Worm (Caenorhabditis elegans) whole organism, L2 larva: ENCODE results near the gene T10G3.2.

ENCODE experiments used
- C34F6.9 ChIP-seq: fragments of 150-350 bp; optimal IDR thresholded peaks from 2 replicates; lab custom pipeline; 2014; ENCODE audit warnings: missing biosample characterization, missing genetic modification characterization
- F13H6.1 ChIP-seq: sonication (generic microtip); optimal IDR thresholded peaks from 2 replicates; lab custom pipeline; 2016; ENCODE audit warnings: missing genetic modification characterization, missing compliant biosample characterization
- Y55F3AM.14 ChIP-seq: fragments of 200-800 bp; sonication (Bioruptor generic); optimal IDR thresholded peaks from 2 replicates; lab custom pipeline; 2018; ENCODE audit warnings: mild to moderate bottlenecking, missing genetic modification characterization, missing compliant biosample characterization
- ZK546.5 ChIP-seq: sonication (generic microtip); optimal IDR thresholded peaks from 2 replicates; lab custom pipeline; 2017; ENCODE audit warnings: missing biosample characterization, missing genetic modification characterization
- alr-1 ChIP-seq: fragments of 150-350 bp; optimal IDR thresholded peaks from 2 replicates; lab custom pipeline; 2014; ENCODE audit warnings: missing biosample characterization, missing genetic modification characterization
- aly-2 ChIP-seq: fragments of 150-350 bp; optimal IDR thresholded peaks from 2 replicates; lab custom pipeline; 2014; ENCODE audit warnings: missing biosample characterization, missing genetic modification characterization
- ama-1 ChIP-seq: fragments of 150-350 bp; optimal IDR thresholded peaks from 2 replicates; lab custom pipeline; 2018; ENCODE audit warnings: inconsistent platforms
- blmp-1 ChIP-seq: sonication (generic microtip); optimal IDR thresholded peaks from 2 replicates; lab custom pipeline; 2017; ENCODE audit warnings: missing genetic modification characterization, mild to moderate bottlenecking, missing compliant biosample characterization, antibody characterized with exemption, moderate library complexity; ENCODE audit not compliant: insufficient read depth
- ceh-16 ChIP-seq: fragments of 150-350 bp; optimal IDR thresholded peaks from 2 replicates; lab custom pipeline; 2014; ENCODE audit warnings: missing biosample characterization, missing genetic modification characterization
- ceh-82 ChIP-seq: fragments of 150-350 bp; optimal IDR thresholded peaks from 2 replicates; lab custom pipeline; 2014; ENCODE audit warnings: missing biosample characterization, missing genetic modification characterization
- dmd-4 ChIP-seq: sonication (generic microtip); optimal IDR thresholded peaks from 2 replicates; lab custom pipeline; 2017; ENCODE audit warnings: missing biosample characterization, missing genetic modification characterization
- egl-27 ChIP-seq: sonication (generic microtip); optimal IDR thresholded peaks from 3 replicates; lab custom pipeline; 2017; ENCODE audit warnings: missing biosample characterization, missing genetic modification reagents, missing genetic modification characterization
- elt-1 ChIP-seq: fragments of 150-350 bp; optimal IDR thresholded peaks from 2 replicates; lab custom pipeline; 2014; ENCODE audit warnings: missing biosample characterization, missing genetic modification characterization
- elt-3 ChIP-seq: sonication (generic microtip); optimal IDR thresholded peaks from 2 replicates; lab custom pipeline; 2017; ENCODE audit warnings: missing biosample characterization, missing genetic modification characterization
- fos-1 ChIP-seq: fragments of 150-350 bp; optimal IDR thresholded peaks from 2 replicates; lab custom pipeline; 2014; ENCODE audit warnings: missing biosample characterization, missing genetic modification characterization
- lin-11 ChIP-seq: fragments of 150-350 bp; sonication (generic microtip); optimal IDR thresholded peaks from 2 replicates; lab custom pipeline; 2014; ENCODE audit warnings: missing biosample characterization, missing genetic modification characterization, inconsistent platforms, mixed read lengths
- lin-39 ChIP-seq: fragments of 150-350 bp; optimal IDR thresholded peaks from 2 replicates; lab custom pipeline; 2014; ENCODE audit warnings: missing biosample characterization, missing genetic modification reagents, missing genetic modification characterization
- mab-5 ChIP-seq: fragments of 150-350 bp; optimal IDR thresholded peaks from 2 replicates; lab custom pipeline; 2014; ENCODE audit warnings: missing biosample characterization, missing genetic modification characterization
- nhr-10 ChIP-seq: sonication (generic microtip); optimal IDR thresholded peaks from 2 replicates; lab custom pipeline; 2017; ENCODE audit warnings: missing biosample characterization, missing genetic modification characterization
- nhr-11 ChIP-seq: fragments of 150-350 bp; optimal IDR thresholded peaks from 2 replicates; lab custom pipeline; 2014; ENCODE audit warnings: missing biosample characterization, missing genetic modification characterization
- nhr-12 ChIP-seq: fragments of 150-350 bp; optimal IDR thresholded peaks from 2 replicates; lab custom pipeline; 2014; ENCODE audit warnings: missing biosample characterization, missing genetic modification characterization
- nhr-129 ChIP-seq: fragments of 150-350 bp; optimal IDR thresholded peaks from 2 replicates; lab custom pipeline; 2014; ENCODE audit warnings: missing biosample characterization, missing genetic modification characterization
- nhr-21 ChIP-seq: fragments of 150-350 bp; optimal IDR thresholded peaks from 2 replicates; lab custom pipeline; 2014; ENCODE audit warnings: missing biosample characterization, missing genetic modification characterization
- nhr-23 ChIP-seq: fragments of 150-350 bp; optimal IDR thresholded peaks from 2 replicates; lab custom pipeline; 2014; ENCODE audit warnings: missing biosample characterization, missing genetic modification reagents, missing genetic modification characterization
- nhr-237 ChIP-seq: fragments of 150-350 bp; optimal IDR thresholded peaks from 2 replicates; lab custom pipeline; 2014; ENCODE audit warnings: missing biosample characterization, missing genetic modification characterization
- nhr-25 ChIP-seq: fragments of 150-350 bp; sonication (generic microtip); optimal IDR thresholded peaks from 3 replicates; lab custom pipeline; 2014; ENCODE audit warnings: missing biosample characterization, missing genetic modification characterization
- nhr-6 ChIP-seq: fragments of 150-350 bp; optimal IDR thresholded peaks from 2 replicates; lab custom pipeline; 2014; ENCODE audit warnings: missing biosample characterization, missing genetic modification characterization
- nhr-77 ChIP-seq: fragments of 150-350 bp; optimal IDR thresholded peaks from 2 replicates; lab custom pipeline; 2014; ENCODE audit warnings: missing biosample characterization, missing genetic modification characterization
- peb-1 ChIP-seq: fragments of 150-350 bp; optimal IDR thresholded peaks from 2 replicates; lab custom pipeline; 2014; ENCODE audit warnings: missing biosample characterization, missing genetic modification characterization
- skn-1 ChIP-seq: sonication (generic microtip); optimal IDR thresholded peaks from 2 replicates; lab custom pipeline; 2017; ENCODE audit warnings: missing biosample characterization, missing genetic modification characterization
- sma-3 ChIP-seq: sonication (generic microtip); optimal IDR thresholded peaks from 2 replicates; lab custom pipeline; 2016; ENCODE audit warnings: missing genetic modification reagents, missing genetic modification characterization, missing compliant biosample characterization
- sma-9 ChIP-seq, 2 experiments: fragments of 150-350 bp in 1 of 2; sonication (generic microtip) in 1 of 2; optimal IDR thresholded peaks; 2 replicates each; lab custom pipeline; 2014 to 2016; ENCODE audit warnings: missing genetic modification characterization in 2 of 2, mild to moderate bottlenecking in 1 of 2, missing biosample characterization in 1 of 2, missing compliant biosample characterization in 1 of 2, missing genetic modification reagents in 1 of 2, moderate library complexity in 1 of 2
- snpc-4 ChIP-seq: fragments of 150-350 bp; optimal IDR thresholded peaks from 2 replicates; lab custom pipeline; 2014; ENCODE audit warnings: missing biosample characterization, missing genetic modification characterization
- unc-55 ChIP-seq: fragments of 150-350 bp; sonication (generic microtip); optimal IDR thresholded peaks from 3 replicates; lab custom pipeline; 2014; ENCODE audit warnings: missing biosample characterization, missing genetic modification reagents, missing genetic modification characterization
- zag-1 ChIP-seq: fragments of 150-350 bp; optimal IDR thresholded peaks from 2 replicates; lab custom pipeline; 2014; ENCODE audit warnings: missing biosample characterization, missing genetic modification characterization
- ztf-1 ChIP-seq: fragments of 200-800 bp; sonication (Bioruptor generic); conservative IDR thresholded peaks from 2 replicates; pipeline ENCODE4 v1.3.6; 2022; ENCODE audit warnings: missing genetic modification characterization, missing compliant biosample characterization

Gene T10G3.2

DNA sequence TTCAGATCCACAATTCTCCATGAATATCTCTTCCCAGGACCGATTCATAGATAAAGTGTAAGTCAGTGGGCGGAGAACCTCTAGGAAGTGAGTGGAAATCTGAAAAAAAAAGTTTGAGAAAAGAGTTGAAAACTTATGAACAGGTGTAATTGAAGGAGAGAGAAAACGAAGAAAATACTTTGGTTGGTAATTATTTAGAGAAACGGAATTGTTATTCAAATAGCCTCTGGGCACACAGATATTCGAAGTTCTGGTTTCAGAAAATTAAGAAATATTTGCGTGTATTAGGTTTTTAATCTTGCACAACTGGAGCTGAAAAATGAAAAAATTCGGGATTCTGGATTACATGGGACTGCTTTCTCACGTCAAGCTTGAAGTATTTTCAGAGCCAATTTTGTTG, at the start of gene T10G3.2:
Gene T10G3.2 (minus strand): TSS at position 101 of the 400 bp plus-strand sequence.
- TF ChIP-seq nhr-77 (no peak), unc-55 (no peak), lin-39 (tag; lab: Kevin White, UChicago) (no peak), fos-1 (no peak), nhr-10 (no peak), C34F6.9 (tag; lab: Kevin White, UChicago) (no peak), nhr-11 (tag; lab: Kevin White, UChicago) (no peak)

DNA sequence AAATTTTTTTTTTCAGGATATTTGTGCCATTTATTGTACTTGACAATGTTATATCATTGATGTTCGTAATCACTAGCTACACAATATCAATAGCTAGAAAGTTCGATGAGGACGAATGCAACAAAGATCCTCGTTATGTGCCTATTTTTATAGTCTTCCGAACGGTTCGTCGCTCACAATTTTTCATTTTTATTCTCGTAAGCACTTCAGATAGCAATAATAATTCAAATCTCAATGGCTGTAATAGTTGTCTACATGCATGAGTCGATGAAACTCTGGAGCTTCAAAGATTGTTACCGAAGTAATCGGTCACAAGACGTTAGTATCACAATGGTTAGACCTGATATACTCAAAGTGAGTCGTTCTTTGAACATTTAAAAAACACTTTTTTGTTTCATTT, 49.5 kb upstream of the T10G3.2 start:
- TF ChIP-seq blmp-1 (no peak), nhr-129 (tag; lab: Kevin White, UChicago) (peak; percentile 7), Y55F3AM.14 (no peak)

DNA sequence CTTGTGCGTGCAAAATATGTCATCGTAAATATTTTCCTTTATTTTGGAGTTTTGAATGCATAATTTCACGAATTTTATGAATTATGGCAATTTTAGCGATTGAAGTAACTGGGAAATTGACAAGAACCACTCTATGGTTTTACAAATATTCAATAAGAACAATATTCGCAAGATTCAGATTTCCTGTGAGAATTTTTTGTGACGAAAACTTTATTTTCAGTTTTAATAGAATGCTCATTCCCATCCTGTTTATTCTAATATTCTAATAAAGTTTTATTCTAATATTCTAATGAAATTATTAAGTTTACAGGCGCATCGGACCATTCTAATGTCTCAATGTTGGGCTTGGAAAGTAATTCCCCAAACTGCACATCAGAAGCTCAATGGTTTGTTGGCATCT, 43.5 kb upstream of the T10G3.2 start, which contains the start of gene R11G10.3:
Gene R11G10.3 (plus strand): TSS at position 301 of the 400 bp plus-strand sequence.
- TF ChIP-seq nhr-129 (tag; lab: Kevin White, UChicago) (no peak), unc-55 (no peak), nhr-23 (tag; lab: Kevin White, UChicago) (no peak), skn-1 (no peak), nhr-12 (no peak), ama-1 (lab: Kevin White, UChicago) (no peak), elt-3 (no peak), nhr-25 (tag; lab: Kevin White, UChicago) (no peak), ceh-82 (tag; lab: Kevin White, UChicago) (no peak), nhr-6 (tag; lab: Kevin White, UChicago) (no peak), nhr-77 (no peak), nhr-10 (no peak), nhr-11 (tag; lab: Kevin White, UChicago) (no peak), egl-27 (tag; lab: Kevin White, UChicago) (no peak), alr-1 (tag; lab: Kevin White, UChicago) (no peak), elt-1 (tag; lab: Kevin White, UChicago) (no peak)

DNA sequence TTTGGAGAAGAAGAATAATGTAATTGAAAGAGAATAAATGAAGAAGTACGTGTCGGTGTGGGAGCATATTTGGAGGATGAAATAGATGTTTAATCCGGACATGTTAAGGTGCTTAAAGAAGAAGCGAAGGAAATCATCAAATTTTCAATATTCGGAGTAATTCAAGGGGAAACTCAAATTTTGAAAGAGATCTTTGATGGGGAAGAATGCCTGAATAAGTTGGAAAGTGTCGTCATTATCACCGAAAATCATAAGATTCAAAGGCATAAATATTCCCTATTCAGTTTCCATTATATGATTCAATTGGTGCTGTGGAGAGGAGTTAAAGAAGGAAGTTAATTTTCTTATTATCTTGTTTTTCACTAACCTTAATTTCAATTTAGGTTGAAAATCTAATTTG, 35.4 kb upstream of the T10G3.2 start, which contains the start of gene semi-1:
Gene semi-1 (minus strand): TSS at position 101 of the 400 bp plus-strand sequence.
- no peak for TF ChIP-seq egl-27 (tag; lab: Kevin White, UChicago)
- no peak for TF ChIP-seq zag-1
- TF ChIP-seq sma-9 (GFP tag; optimal IDR thresholded peaks at IDR 0.05; lab: Kevin White, UChicago) = no peak
- no peak for TF ChIP-seq sma-9 (tag; optimal IDR thresholded peaks at IDR 0.05; lab: Kevin White, UChicago)
- no peak for TF ChIP-seq fos-1
- TF ChIP-seq nhr-11 (tag; lab: Kevin White, UChicago) = no peak
- no peak for TF ChIP-seq ztf-1 (GFP tag; lab: Robert Waterston, UW)
- no peak for TF ChIP-seq elt-3
- no peak for TF ChIP-seq ama-1 (lab: Kevin White, UChicago)
- no peak for TF ChIP-seq nhr-129 (tag; lab: Kevin White, UChicago)
- no peak for TF ChIP-seq ceh-16 (tag; lab: Kevin White, UChicago)
- TF ChIP-seq peb-1 (tag; lab: Kevin White, UChicago) = no peak
- no peak for TF ChIP-seq nhr-12
- TF ChIP-seq alr-1 (tag; lab: Kevin White, UChicago) = no peak
- TF ChIP-seq ZK546.5 = no peak
- TF ChIP-seq lin-11 (tag; lab: Kevin White, UChicago) = no peak
- TF ChIP-seq F13H6.1 (tag; lab: Kevin White, UChicago) = no peak

DNA sequence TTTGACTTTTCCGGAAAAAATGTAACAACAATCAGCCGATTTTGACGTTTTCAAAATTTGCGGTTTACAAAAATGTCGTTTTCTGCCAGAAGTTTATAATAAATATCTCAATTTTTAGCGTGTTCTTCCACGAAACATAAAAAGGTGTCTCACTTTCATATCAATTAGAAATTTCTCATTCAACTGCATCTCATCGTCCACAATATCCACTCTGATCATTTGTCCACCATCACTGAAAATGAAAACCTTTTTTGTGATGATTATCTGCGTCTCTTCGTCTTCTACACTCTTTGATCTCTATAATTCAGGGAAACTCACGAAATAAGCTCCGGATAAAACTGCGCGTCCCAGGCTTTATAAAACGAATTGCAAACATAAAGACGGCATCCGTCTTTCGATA, 32.8 kb upstream of the T10G3.2 start:
- TF ChIP-seq lin-39 (tag; lab: Kevin White, UChicago) = no peak
- TF ChIP-seq sma-3 = no peak
- TF ChIP-seq ama-1 (lab: Kevin White, UChicago) = no peak

DNA sequence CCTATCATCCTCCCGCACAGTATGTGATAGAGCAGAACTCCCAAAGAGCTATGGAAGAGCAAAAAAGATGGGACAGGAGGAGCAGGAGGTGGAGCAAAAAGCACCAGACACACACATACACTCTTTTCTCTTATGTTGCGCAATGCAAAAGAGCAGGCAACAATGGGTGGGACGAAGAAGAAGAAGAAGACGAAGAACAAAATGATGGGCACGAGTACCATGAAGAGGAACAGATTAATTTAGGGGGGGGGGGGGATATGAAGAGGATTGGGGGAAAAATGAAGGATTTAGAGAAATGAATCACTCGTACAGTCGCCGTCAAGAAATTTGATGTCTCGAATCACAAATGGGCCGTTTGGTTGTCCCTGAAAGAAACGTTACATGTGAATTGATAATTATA, 32.0 kb upstream of the T10G3.2 start, which contains the start of gene avr-15:
Gene avr-15 (minus strand): TSS at position 101 of the 400 bp plus-strand sequence.
- TF ChIP-seq mab-5 (tag; lab: Kevin White, UChicago) (no peak), ceh-82 (tag; lab: Kevin White, UChicago) (no peak), elt-1 (tag; lab: Kevin White, UChicago) (no peak), dmd-4 (tag; lab: Kevin White, UChicago) (no peak), nhr-21 (tag; lab: Kevin White, UChicago) (no peak), aly-2 (no peak), lin-11 (tag; lab: Kevin White, UChicago) (no peak), alr-1 (tag; lab: Kevin White, UChicago) (no peak), nhr-129 (tag; lab: Kevin White, UChicago) (no peak), Y55F3AM.14 (no peak), nhr-11 (tag; lab: Kevin White, UChicago) (no peak), fos-1 (no peak), nhr-237 (tag; lab: Kevin White, UChicago) (no peak), snpc-4 (tag; lab: Kevin White, UChicago) (no peak), sma-3 (no peak)
- TF ChIP-seq, all 48 proteins: peak for 0
